Fruit fly (Drosophila melanogaster): Measurements from ENCODE around the gene PolI.

Gene PolI

DNA sequence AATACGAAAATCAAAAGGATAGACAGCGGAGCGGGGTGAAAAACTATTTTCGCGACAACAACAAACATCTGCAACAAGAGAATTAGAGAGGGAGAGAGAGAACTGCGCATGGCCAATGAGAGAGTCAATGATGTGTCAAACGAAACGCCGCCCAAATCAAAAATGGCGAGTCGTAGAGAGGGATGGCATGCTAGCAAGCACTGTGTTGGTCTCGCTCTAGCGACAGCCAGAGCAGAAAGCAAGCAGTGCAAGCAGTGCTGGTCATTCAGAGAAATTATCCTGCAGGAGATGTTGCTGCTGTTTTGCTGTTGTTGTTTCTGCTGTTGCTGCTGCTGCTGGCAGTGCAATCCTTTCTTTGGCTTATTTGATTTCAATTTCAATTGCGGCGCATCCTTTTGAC lies 42.4 kb upstream of the PolI start (continued):
- TF ChIP-seq Vsx1 (GFP tag; optimal IDR thresholded peaks at IDR 0.05) (no peak), Xbp1 (GFP tag; optimal IDR thresholded peaks at IDR 0.05) (no peak), CG1602 (GFP tag; optimal IDR thresholded peaks at IDR 0.05) (no peak), ato (GFP tag; IDR thresholded peaks at IDR 0.05; ENCODE audit: partially characterized antibody) (no peak), CG12769 (tag; optimal IDR thresholded peaks at IDR 0.05) (peak; percentile 11), dimm (GFP tag; IDR thresholded peaks at IDR 0.05) (no peak), CG13287 (GFP tag; IDR thresholded peaks at IDR 0.05; ENCODE audit: partially characterized antibody) (no peak), CG11560 (tag; IDR thresholded peaks at IDR 0.05) (no peak), ranshi (GFP tag; IDR thresholded peaks at IDR 0.05) (no peak), oc (tag; optimal IDR thresholded peaks at IDR 0.05) (peak; percentile 61), Atf-2 (GFP tag; optimal IDR thresholded peaks at IDR 0.05) (no peak), ham (GFP tag; IDR thresholded peaks at IDR 0.05) (no peak), CG6813 (GFP tag; optimal IDR thresholded peaks at IDR 0.05) (no peak), Mes4 (GFP tag; optimal IDR thresholded peaks at IDR 0.05) (no peak), CG15011 (GFP tag; optimal IDR thresholded peaks at IDR 0.05) (no peak), fu2 (GFP tag; optimal IDR thresholded peaks at IDR 0.05) (no peak), YL-1 (GFP tag; optimal IDR thresholded peaks at IDR 0.05) (no peak), inv (GFP tag; IDR thresholded peaks at IDR 0.05; ENCODE audit: partially characterized antibody) (no peak), CG10543 (GFP tag; optimal IDR thresholded peaks at IDR 0.05) (no peak), Myb (GFP tag; optimal IDR thresholded peaks at IDR 0.05) (no peak), CG6689 (GFP tag; IDR thresholded peaks at IDR 0.05) (no peak), exex (tag; optimal IDR thresholded peaks at IDR 0.05) (no peak), NFAT (GFP tag; IDR thresholded peaks at IDR 0.05) (peak; percentile 14; the same call in 1 of the 2 replicates), CG15479 (GFP tag; optimal IDR thresholded peaks at IDR 0.05) (no peak), Mrtf (GFP tag; IDR thresholded peaks at IDR 0.05) (no peak), Blimp-1 (GFP tag; optimal IDR thresholded peaks at IDR 0.05) (no peak), ro (GFP tag; IDR thresholded peaks at IDR 0.05) (no peak), Rfx (GFP tag; IDR thresholded peaks at IDR 0.05) (no peak), CG10431 (GFP tag; optimal IDR thresholded peaks at IDR 0.05) (no peak), CG17612 (GFP tag; IDR thresholded peaks at IDR 0.05) (no peak), CG3163 (GFP tag; optimal IDR thresholded peaks at IDR 0.05) (peak; percentile 17), Ravus (GFP tag; IDR thresholded peaks at IDR 0.05) (no peak), CG4360 (GFP tag; IDR thresholded peaks at IDR 0.05) (peak; percentile 97), pnt (GFP tag; optimal IDR thresholded peaks at IDR 0.05) (no peak), CG9609 (GFP tag; optimal IDR thresholded peaks at IDR 0.05) (no peak), CG14965 (GFP tag; optimal IDR thresholded peaks at IDR 0.05; ENCODE audit: borderline replicate concordance) (no peak), tin (GFP tag; optimal IDR thresholded peaks at IDR 0.05) (no peak), her (GFP tag; optimal IDR thresholded peaks at IDR 0.05) (no peak), gsb-n (tag; optimal IDR thresholded peaks at IDR 0.05) (no peak), CG32532 (GFP tag; IDR thresholded peaks at IDR 0.05) (no peak), unc-4 (GFP tag; IDR thresholded peaks at IDR 0.05; ENCODE audit: partially characterized antibody) (no peak), gfzf (GFP tag; optimal IDR thresholded peaks at IDR 0.05) (no peak), CG6272 (GFP tag; IDR thresholded peaks at IDR 0.05) (no peak), Asciz (GFP tag; optimal IDR thresholded peaks at IDR 0.05) (no peak), gem (tag; optimal IDR thresholded peaks at IDR 0.05) (no peak), nom (GFP tag; optimal IDR thresholded peaks at IDR 0.05) (no peak), repo (GFP tag; optimal IDR thresholded peaks at IDR 0.05) (peak; percentile 10), Xrp1 (GFP tag; IDR thresholded peaks at IDR 0.05) (no peak), zfh1 (GFP tag; IDR thresholded peaks at IDR 0.05) (no peak), mirr (GFP tag; optimal IDR thresholded peaks at IDR 0.05) (peak; percentile 35), CG43689 (GFP tag; IDR thresholded peaks at IDR 0.05) (no peak), tio (GFP tag; optimal IDR thresholded peaks at IDR 0.05) (no peak)
